Worm (Caenorhabditis elegans) whole organism, L3 larva: Measurements from ENCODE around the gene cyp-14A1.

Source experiments
- elt-3 ChIP-seq, 3 experiments: fragments of 150-350 bp in 1 of 3; sonication (generic microtip) in 2 of 3; optimal IDR thresholded peaks; 2 replicates in 2 of 3; 4 replicates in 1 of 3; lab custom pipeline; 2014 to 2017; ENCODE audit warnings: missing biosample characterization in 3 of 3, missing genetic modification characterization in 3 of 3
- fos-1 ChIP-seq: fragments of 150-350 bp; optimal IDR thresholded peaks from 2 replicates; lab custom pipeline; 2014; ENCODE audit warnings: missing biosample characterization, missing genetic modification characterization
- nfya-1 ChIP-seq: sonication (generic microtip); optimal IDR thresholded peaks from 2 replicates; lab custom pipeline; 2017; ENCODE audit warnings: missing genetic modification characterization, mild to moderate bottlenecking, missing compliant biosample characterization, antibody characterized with exemption, moderate library complexity; ENCODE audit not compliant: insufficient read depth
- nhr-25 ChIP-seq: sonication (generic microtip); optimal IDR thresholded peaks from 2 replicates; lab custom pipeline; 2017; ENCODE audit warnings: missing biosample characterization, missing genetic modification characterization
- nhr-43 ChIP-seq: sonication (generic microtip); optimal IDR thresholded peaks from 2 replicates; lab custom pipeline; 2016; ENCODE audit warnings: mild to moderate bottlenecking, missing genetic modification characterization, missing compliant biosample characterization; ENCODE audit not compliant: poor library complexity, severe bottlenecking
- unc-62 ChIP-seq: fragments of 150-350 bp; sonication (generic microtip); optimal IDR thresholded peaks from 4 replicates; lab custom pipeline; 2014; ENCODE audit warnings: missing biosample characterization, missing genetic modification reagents, missing genetic modification characterization

ce11 chrX:13303357-13303756, 36.2 kb upstream of the cyp-14A1 start, which contains the start of gene srd-42:
- TF ChIP-seq unc-62 (GFP tag; lab: Kevin White, UChicago) (no peak), elt-3 (tag; optimal IDR thresholded peaks at IDR 0.05; lab: Kevin White, UChicago) (no peak), nhr-25 (tag; lab: Kevin White, UChicago) (no peak), nfya-1 (tag; lab: Kevin White, UChicago) (no peak), nhr-43 (tag; lab: Kevin White, UChicago) (no peak), fos-1 (tag; lab: Kevin White, UChicago) (no peak)
